Fruit fly (Drosophila melanogaster) whole organism, larva: ENCODE measurements around the gene trr.
A peak's percentile ranks its signal among the peaks of the same experiment; 100 is the strongest.

Experiments
- noc ChIP-seq: fragments of 200-800 bp; sonication (Bioruptor generic); optimal IDR thresholded peaks from 3 replicates; lab custom pipeline; 2019; ENCODE audit warnings: missing biosample characterization, mild to moderate bottlenecking, missing genetic modification characterization, moderate library complexity

The trr gene

DNA sequence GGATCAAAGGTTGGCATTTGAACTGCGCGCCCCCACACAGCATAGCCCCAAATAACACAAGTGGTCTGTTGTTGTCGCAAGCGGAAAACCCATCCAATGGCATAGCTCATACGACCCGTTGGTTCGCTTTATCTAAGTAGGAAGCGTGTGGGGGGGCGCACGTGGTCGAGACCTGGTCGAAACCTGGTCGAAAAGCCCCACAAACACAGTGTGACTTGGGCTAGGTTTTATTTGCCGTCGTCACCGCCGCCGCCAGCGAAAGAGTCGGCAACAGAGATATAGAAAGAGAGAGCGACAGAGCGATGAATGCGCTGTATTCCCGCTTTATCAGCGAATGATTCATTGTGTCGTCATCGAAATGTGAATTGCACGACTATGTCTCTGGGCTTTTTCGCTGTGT lies 46.9 kb downstream of the trr start:
- TF ChIP-seq noc (tag; lab: Kevin White, UChicago): no peak

DNA sequence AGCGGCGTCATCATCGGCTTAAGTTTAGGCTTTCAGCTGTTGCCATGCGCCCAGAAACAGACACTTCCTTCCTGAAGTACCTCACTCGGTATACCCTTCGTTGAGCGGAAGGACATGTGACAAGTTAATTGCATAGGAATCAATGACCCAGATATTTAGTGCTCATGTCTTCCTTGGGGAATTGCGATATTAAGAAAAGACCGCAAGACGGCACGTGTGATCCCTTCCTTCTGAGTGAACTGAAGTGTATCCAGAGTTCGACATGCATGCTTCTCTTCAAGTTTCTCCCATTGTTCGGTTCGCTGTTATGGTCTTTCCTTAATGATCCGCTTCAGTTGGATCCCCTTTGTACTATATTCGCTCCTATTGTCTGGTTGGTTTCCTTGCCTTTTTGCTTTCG lies 49.2 kb downstream of the trr start:
- TF ChIP-seq noc (tag; lab: Kevin White, UChicago): peak; percentile 5

DNA sequence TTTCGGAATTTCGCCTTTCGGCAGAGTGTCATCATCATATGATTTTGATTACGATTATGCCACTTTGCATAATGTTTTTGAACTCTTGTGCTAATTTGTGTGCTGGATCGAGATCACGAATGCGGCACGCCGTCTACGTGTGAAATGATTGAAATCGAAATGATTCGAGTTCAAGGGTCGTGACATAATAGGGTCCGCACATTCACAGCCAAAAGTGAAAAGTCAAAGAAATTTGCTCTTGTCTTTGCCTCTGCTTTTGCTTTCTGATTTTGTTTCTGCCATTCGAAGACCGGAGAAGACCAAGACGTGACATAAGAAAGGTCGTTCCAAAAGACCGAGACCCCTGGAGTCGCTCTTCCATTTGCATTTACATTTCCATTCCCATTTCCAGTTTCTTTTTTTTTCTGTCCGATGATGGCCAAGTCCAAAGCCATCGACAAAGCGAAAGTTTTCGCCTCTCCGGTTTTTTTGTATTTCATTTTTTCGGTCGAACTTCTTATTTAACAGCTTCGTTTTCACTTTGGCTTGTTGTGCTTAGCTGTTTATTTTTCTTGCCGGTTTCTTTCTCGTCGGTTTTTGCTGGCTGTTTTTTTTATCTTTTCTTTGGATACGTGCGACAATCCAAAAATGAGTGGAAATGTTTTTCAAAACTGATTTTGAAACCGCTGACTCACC lies 54.9 kb downstream of the trr start:
- no peak for TF ChIP-seq noc (tag; lab: Kevin White, UChicago)

DNA sequence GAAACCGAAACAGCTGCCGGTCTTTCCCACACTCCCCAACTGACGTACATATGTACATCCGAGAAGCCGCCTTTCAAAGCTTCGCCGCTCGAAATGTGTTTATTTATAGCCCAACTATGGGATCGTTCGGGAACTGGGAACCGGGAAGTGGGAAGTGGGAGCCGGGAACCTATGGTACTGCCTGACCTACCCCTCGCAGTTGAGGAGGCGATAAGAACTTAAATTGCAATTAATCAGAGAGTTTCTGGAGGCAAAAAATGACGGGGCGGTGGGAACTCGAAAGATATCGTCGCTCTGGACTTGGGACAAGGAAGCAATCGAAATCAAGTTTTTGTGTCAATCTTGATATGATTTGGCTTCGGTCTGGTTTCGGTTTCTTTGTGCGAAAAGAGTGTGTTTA lies 57.1 kb downstream of the trr start:
- peak; percentile 9 for TF ChIP-seq noc (tag; lab: Kevin White, UChicago)
